Worm (Caenorhabditis elegans) whole organism, L2 larva: ENCODE data around the gene rep-1.

ENCODE experiments used
- C34F6.9 ChIP-seq: fragments of 150-350 bp; optimal IDR thresholded peaks from 2 replicates; lab custom pipeline; 2014; ENCODE audit warnings: missing biosample characterization, missing genetic modification characterization
- F13H6.1 ChIP-seq: sonication (generic microtip); optimal IDR thresholded peaks from 2 replicates; lab custom pipeline; 2016; ENCODE audit warnings: missing genetic modification characterization, missing compliant biosample characterization
- R02D3.7 ChIP-seq: fragments of 150-350 bp; optimal IDR thresholded peaks from 2 replicates; lab custom pipeline; 2014; ENCODE audit warnings: missing biosample characterization, missing genetic modification characterization
- Y55F3AM.14 ChIP-seq: fragments of 200-800 bp; sonication (Bioruptor generic); optimal IDR thresholded peaks from 2 replicates; lab custom pipeline; 2018; ENCODE audit warnings: mild to moderate bottlenecking, missing genetic modification characterization, missing compliant biosample characterization
- ZK546.5 ChIP-seq: sonication (generic microtip); optimal IDR thresholded peaks from 2 replicates; lab custom pipeline; 2017; ENCODE audit warnings: missing biosample characterization, missing genetic modification characterization
- alr-1 ChIP-seq: fragments of 150-350 bp; optimal IDR thresholded peaks from 2 replicates; lab custom pipeline; 2014; ENCODE audit warnings: missing biosample characterization, missing genetic modification characterization
- aly-2 ChIP-seq: fragments of 150-350 bp; optimal IDR thresholded peaks from 2 replicates; lab custom pipeline; 2014; ENCODE audit warnings: missing biosample characterization, missing genetic modification characterization
- blmp-1 ChIP-seq: sonication (generic microtip); optimal IDR thresholded peaks from 2 replicates; lab custom pipeline; 2017; ENCODE audit warnings: missing genetic modification characterization, mild to moderate bottlenecking, missing compliant biosample characterization, antibody characterized with exemption, moderate library complexity; ENCODE audit not compliant: insufficient read depth
- ceh-16 ChIP-seq: fragments of 150-350 bp; optimal IDR thresholded peaks from 2 replicates; lab custom pipeline; 2014; ENCODE audit warnings: missing biosample characterization, missing genetic modification characterization
- ceh-82 ChIP-seq: fragments of 150-350 bp; optimal IDR thresholded peaks from 2 replicates; lab custom pipeline; 2014; ENCODE audit warnings: missing biosample characterization, missing genetic modification characterization
- crh-2 ChIP-seq: sonication (generic microtip); optimal IDR thresholded peaks from 2 replicates; lab custom pipeline; 2017; ENCODE audit warnings: missing biosample characterization, missing genetic modification characterization
- dmd-4 ChIP-seq: sonication (generic microtip); optimal IDR thresholded peaks from 2 replicates; lab custom pipeline; 2017; ENCODE audit warnings: missing biosample characterization, missing genetic modification characterization
- egl-27 ChIP-seq: sonication (generic microtip); optimal IDR thresholded peaks from 3 replicates; lab custom pipeline; 2017; ENCODE audit warnings: missing biosample characterization, missing genetic modification reagents, missing genetic modification characterization
- elt-1 ChIP-seq: fragments of 150-350 bp; optimal IDR thresholded peaks from 2 replicates; lab custom pipeline; 2014; ENCODE audit warnings: missing biosample characterization, missing genetic modification characterization
- elt-3 ChIP-seq: sonication (generic microtip); optimal IDR thresholded peaks from 2 replicates; lab custom pipeline; 2017; ENCODE audit warnings: missing biosample characterization, missing genetic modification characterization
- fos-1 ChIP-seq: fragments of 150-350 bp; optimal IDR thresholded peaks from 2 replicates; lab custom pipeline; 2014; ENCODE audit warnings: missing biosample characterization, missing genetic modification characterization
- gmeb-1 ChIP-seq: fragments of 150-350 bp; optimal IDR thresholded peaks from 2 replicates; lab custom pipeline; 2014; ENCODE audit warnings: missing biosample characterization, missing genetic modification characterization
- lin-11 ChIP-seq: fragments of 150-350 bp; sonication (generic microtip); optimal IDR thresholded peaks from 2 replicates; lab custom pipeline; 2014; ENCODE audit warnings: missing biosample characterization, missing genetic modification characterization, inconsistent platforms, mixed read lengths
- lin-39 ChIP-seq: fragments of 150-350 bp; optimal IDR thresholded peaks from 2 replicates; lab custom pipeline; 2014; ENCODE audit warnings: missing biosample characterization, missing genetic modification reagents, missing genetic modification characterization
- lsy-2 ChIP-seq, 2 experiments: fragments of 150-350 bp in 1 of 2; sonication (generic microtip) in 1 of 2; optimal IDR thresholded peaks; 2 replicates each; lab custom pipeline; 2014 to 2017; ENCODE audit warnings: missing biosample characterization in 2 of 2, missing genetic modification characterization in 2 of 2
- mab-5 ChIP-seq: fragments of 150-350 bp; optimal IDR thresholded peaks from 2 replicates; lab custom pipeline; 2014; ENCODE audit warnings: missing biosample characterization, missing genetic modification characterization
- mdl-1 ChIP-seq, 2 experiments: fragments of 150-350 bp in 1 of 2; sonication (generic microtip) in 1 of 2; optimal IDR thresholded peaks; 2 replicates each; lab custom pipeline; 2017; ENCODE audit warnings: missing biosample characterization in 2 of 2, missing genetic modification characterization in 2 of 2
- nhr-11 ChIP-seq: fragments of 150-350 bp; optimal IDR thresholded peaks from 2 replicates; lab custom pipeline; 2014; ENCODE audit warnings: missing biosample characterization, missing genetic modification characterization
- nhr-12 ChIP-seq: fragments of 150-350 bp; optimal IDR thresholded peaks from 2 replicates; lab custom pipeline; 2014; ENCODE audit warnings: missing biosample characterization, missing genetic modification characterization
- nhr-21 ChIP-seq: fragments of 150-350 bp; optimal IDR thresholded peaks from 2 replicates; lab custom pipeline; 2014; ENCODE audit warnings: missing biosample characterization, missing genetic modification characterization
- nhr-23 ChIP-seq: fragments of 150-350 bp; optimal IDR thresholded peaks from 2 replicates; lab custom pipeline; 2014; ENCODE audit warnings: missing biosample characterization, missing genetic modification reagents, missing genetic modification characterization
- nhr-237 ChIP-seq: fragments of 150-350 bp; optimal IDR thresholded peaks from 2 replicates; lab custom pipeline; 2014; ENCODE audit warnings: missing biosample characterization, missing genetic modification characterization
- nhr-6 ChIP-seq: fragments of 150-350 bp; optimal IDR thresholded peaks from 2 replicates; lab custom pipeline; 2014; ENCODE audit warnings: missing biosample characterization, missing genetic modification characterization
- nhr-77 ChIP-seq: fragments of 150-350 bp; optimal IDR thresholded peaks from 2 replicates; lab custom pipeline; 2014; ENCODE audit warnings: missing biosample characterization, missing genetic modification characterization
- peb-1 ChIP-seq: fragments of 150-350 bp; optimal IDR thresholded peaks from 2 replicates; lab custom pipeline; 2014; ENCODE audit warnings: missing biosample characterization, missing genetic modification characterization
- sem-4 ChIP-seq: fragments of 150-350 bp; optimal IDR thresholded peaks from 2 replicates; lab custom pipeline; 2014; ENCODE audit warnings: missing biosample characterization, missing genetic modification reagents, missing genetic modification characterization
- skn-1 ChIP-seq: sonication (generic microtip); optimal IDR thresholded peaks from 2 replicates; lab custom pipeline; 2017; ENCODE audit warnings: missing biosample characterization, missing genetic modification characterization
- sma-3 ChIP-seq: sonication (generic microtip); optimal IDR thresholded peaks from 2 replicates; lab custom pipeline; 2016; ENCODE audit warnings: missing genetic modification reagents, missing genetic modification characterization, missing compliant biosample characterization
- sma-9 ChIP-seq, 2 experiments: fragments of 150-350 bp in 1 of 2; sonication (generic microtip) in 1 of 2; optimal IDR thresholded peaks; 2 replicates each; lab custom pipeline; 2014 to 2016; ENCODE audit warnings: missing genetic modification characterization in 2 of 2, mild to moderate bottlenecking in 1 of 2, missing biosample characterization in 1 of 2, missing compliant biosample characterization in 1 of 2, missing genetic modification reagents in 1 of 2, moderate library complexity in 1 of 2
- unc-39 ChIP-seq: fragments of 150-350 bp; optimal IDR thresholded peaks from 2 replicates; lab custom pipeline; 2014; ENCODE audit warnings: missing biosample characterization, missing genetic modification characterization
- unc-55 ChIP-seq: fragments of 150-350 bp; sonication (generic microtip); optimal IDR thresholded peaks from 3 replicates; lab custom pipeline; 2014; ENCODE audit warnings: missing biosample characterization, missing genetic modification reagents, missing genetic modification characterization
- unc-62 ChIP-seq: fragments of 150-350 bp; optimal IDR thresholded peaks from 2 replicates; lab custom pipeline; 2014; ENCODE audit warnings: missing biosample characterization, missing genetic modification reagents, missing genetic modification characterization
- zag-1 ChIP-seq: fragments of 150-350 bp; optimal IDR thresholded peaks from 2 replicates; lab custom pipeline; 2014; ENCODE audit warnings: missing biosample characterization, missing genetic modification characterization
- ztf-1 ChIP-seq: fragments of 200-800 bp; sonication (Bioruptor generic); conservative IDR thresholded peaks from 2 replicates; pipeline ENCODE4 v1.3.6; 2022; ENCODE audit warnings: missing genetic modification characterization, missing compliant biosample characterization
- ztf-11 ChIP-seq: sonication (generic microtip); optimal IDR thresholded peaks from 2 replicates; lab custom pipeline; 2017; ENCODE audit warnings: missing biosample characterization, missing genetic modification characterization
- ztf-4 ChIP-seq: fragments of 150-350 bp; optimal IDR thresholded peaks from 2 replicates; lab custom pipeline; 2014; ENCODE audit warnings: missing biosample characterization, missing genetic modification characterization

rep-1 gene

DNA sequence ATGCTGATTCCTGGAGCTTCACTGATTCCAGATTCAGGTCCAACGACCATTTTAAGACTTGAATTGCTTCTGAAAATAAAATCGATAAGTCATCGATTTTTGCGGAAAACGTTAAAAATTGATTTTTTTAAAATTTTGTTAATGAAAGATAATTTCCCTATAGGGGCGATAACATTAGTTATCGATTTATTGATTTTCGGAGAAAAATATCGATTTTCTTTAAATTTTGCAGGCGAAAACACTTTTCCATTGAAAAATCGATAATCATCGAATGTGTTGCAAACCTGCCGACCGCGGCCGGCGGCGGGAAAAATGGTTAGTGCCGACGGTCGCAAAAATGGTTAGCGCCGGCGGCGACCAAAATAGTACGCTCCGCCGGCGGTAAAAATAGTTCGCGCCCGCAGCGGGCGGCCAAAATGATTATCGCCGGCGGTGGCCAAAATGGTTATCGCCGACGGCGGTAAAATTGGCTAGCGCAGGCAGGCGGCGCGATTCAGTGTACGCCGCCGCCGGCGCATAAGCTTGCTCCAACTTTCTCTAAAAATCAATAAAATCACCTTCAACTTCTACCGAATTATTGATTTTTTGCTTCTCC lies 43.0 kb downstream of the rep-1 start:
- no peak for TF ChIP-seq nhr-21 (tag; lab: Kevin White, UChicago)
- TF ChIP-seq fos-1 (tag; lab: Kevin White, UChicago): no peak
- no peak for TF ChIP-seq lin-11 (tag; lab: Kevin White, UChicago)
- TF ChIP-seq egl-27 (tag; lab: Kevin White, UChicago): no peak
- TF ChIP-seq ceh-82 (tag; lab: Kevin White, UChicago): no peak
- no peak for TF ChIP-seq nhr-6
- TF ChIP-seq ceh-16 (tag; lab: Kevin White, UChicago): no peak
- no peak for TF ChIP-seq lin-39 (tag; lab: Kevin White, UChicago)
- no peak for TF ChIP-seq unc-55 (GFP tag; lab: Kevin White, UChicago)
- no peak for TF ChIP-seq mdl-1 (tag; optimal IDR thresholded peaks at IDR 0.05; lab: Kevin White, UChicago)
- no peak for TF ChIP-seq unc-39 (tag; lab: Kevin White, UChicago)
- TF ChIP-seq sem-4 (tag; lab: Kevin White, UChicago): no peak
- no peak for TF ChIP-seq nhr-23
- TF ChIP-seq nhr-12 (tag; lab: Kevin White, UChicago): no peak
- TF ChIP-seq sma-3 (GFP tag; lab: Kevin White, UChicago): no peak
- no peak for TF ChIP-seq blmp-1 (tag; lab: Kevin White, UChicago)
- TF ChIP-seq F13H6.1 (tag; lab: Kevin White, UChicago): no peak
- TF ChIP-seq crh-2 (tag; lab: Kevin White, UChicago): no peak

DNA sequence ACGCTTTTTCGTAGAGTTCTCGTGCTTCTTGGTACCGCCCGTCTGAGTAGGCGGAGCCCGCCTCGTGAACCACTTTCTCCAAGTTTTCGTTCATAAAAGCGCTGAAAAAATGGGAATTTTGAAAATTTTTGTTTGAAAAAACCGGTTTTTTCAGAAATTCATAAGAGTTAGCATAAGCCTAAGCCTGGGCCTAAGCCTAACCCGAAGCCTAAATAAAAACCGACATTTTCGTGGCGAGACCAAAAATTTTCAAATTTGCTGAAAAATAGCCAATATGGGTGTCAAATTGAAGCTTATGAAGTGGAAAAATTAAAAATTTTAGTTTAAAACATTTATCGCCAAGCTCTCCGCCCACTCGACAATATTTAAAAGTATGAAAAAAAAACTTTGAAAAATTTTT lies 43.8 kb downstream of the rep-1 start, which contains the start of gene Y22D7AL.9:
Gene Y22D7AL.9 (minus strand): TSS at position 101 of the 400 bp plus-strand sequence.
- TF ChIP-seq mdl-1 (tag; optimal IDR thresholded peaks at IDR 0.05; lab: Kevin White, UChicago) (no peak), nhr-21 (tag; lab: Kevin White, UChicago) (no peak), blmp-1 (tag; lab: Kevin White, UChicago) (no peak), gmeb-1 (tag; lab: Kevin White, UChicago) (no peak), sma-3 (GFP tag; lab: Kevin White, UChicago) (no peak), skn-1 (tag; lab: Kevin White, UChicago) (no peak), egl-27 (tag; lab: Kevin White, UChicago) (no peak), sma-9 (GFP tag; optimal IDR thresholded peaks at IDR 0.05; lab: Kevin White, UChicago) (no peak), sma-9 (tag; optimal IDR thresholded peaks at IDR 0.05; lab: Kevin White, UChicago) (no peak), ztf-1 (GFP tag; lab: Robert Waterston, UW) (no peak), zag-1 (no peak), ceh-82 (tag; lab: Kevin White, UChicago) (no peak), ZK546.5 (tag; lab: Kevin White, UChicago) (no peak), unc-62 (GFP tag; lab: Kevin White, UChicago) (no peak), ztf-11 (no peak), fos-1 (tag; lab: Kevin White, UChicago) (no peak), nhr-11 (no peak)

DNA sequence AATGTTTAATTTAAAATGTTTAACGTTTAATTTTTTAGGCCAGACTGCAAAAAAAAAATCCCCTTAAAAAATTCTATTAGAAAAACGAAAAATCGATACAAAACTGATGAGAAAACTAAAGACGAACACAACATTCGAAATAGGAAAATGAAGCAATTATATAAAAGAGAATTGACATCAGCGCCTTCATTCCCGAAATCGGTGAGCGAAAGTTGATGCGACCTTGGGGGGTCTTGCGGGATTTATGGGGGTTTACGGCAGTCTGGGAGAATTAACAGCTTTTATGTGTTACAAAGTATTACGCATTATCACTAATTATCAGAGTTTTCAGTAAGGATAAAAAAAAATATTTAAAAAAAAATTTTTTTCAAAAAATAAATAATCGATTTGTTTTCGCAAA lies 44.3 kb downstream of the rep-1 start:
- TF ChIP-seq aly-2: no peak
- TF ChIP-seq blmp-1 (tag; lab: Kevin White, UChicago): peak; percentile 35
- TF ChIP-seq peb-1 (tag; lab: Kevin White, UChicago): no peak
- no peak for TF ChIP-seq ztf-1 (GFP tag; lab: Robert Waterston, UW)

DNA sequence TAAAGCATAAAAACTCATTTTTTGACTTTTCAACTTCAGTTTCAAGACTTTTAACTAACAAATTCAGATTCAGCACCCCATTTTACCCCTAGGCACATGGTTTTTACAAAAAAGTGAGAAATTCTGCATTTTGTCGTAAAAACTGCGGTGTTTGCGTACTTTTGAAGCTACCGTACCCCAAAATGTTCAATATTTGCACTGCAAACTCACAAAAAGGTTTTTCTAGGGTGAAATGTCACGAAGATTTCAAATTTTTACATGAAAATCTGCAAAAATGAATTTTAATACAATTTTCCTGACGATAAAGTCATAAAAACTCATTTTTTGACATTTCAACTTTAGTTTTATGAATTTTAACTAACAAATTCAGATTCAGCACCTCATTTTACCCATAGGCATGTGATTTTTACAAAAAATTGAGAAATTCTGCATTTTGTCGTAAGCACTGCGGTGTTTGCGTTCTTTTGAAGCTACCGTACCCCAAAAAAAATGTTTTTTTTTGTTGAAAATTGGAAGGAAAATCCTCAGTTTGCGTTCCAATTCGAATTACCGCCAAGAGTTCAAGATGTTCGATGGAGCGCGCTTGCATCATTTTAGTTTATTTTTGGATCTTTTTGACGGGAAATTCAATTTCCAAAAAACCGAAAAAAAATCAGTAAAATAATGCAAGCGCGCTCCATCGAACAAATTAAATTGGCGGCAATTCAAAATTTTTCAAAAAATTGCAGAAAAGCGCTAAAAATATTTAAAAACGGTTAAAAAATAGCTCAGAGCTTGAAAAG lies 46.3 kb downstream of the rep-1 start:
- TF ChIP-seq ceh-16 (tag; lab: Kevin White, UChicago) (no peak), nhr-11 (no peak), dmd-4 (tag; lab: Kevin White, UChicago) (no peak), R02D3.7 (tag; lab: Kevin White, UChicago) (no peak), nhr-77 (no peak), gmeb-1 (tag; lab: Kevin White, UChicago) (peak; percentile 47), elt-1 (no peak), zag-1 (no peak), lsy-2 (tag; optimal IDR thresholded peaks at IDR 0.05; lab: Kevin White, UChicago) (peak; percentile 52 to 86), blmp-1 (tag; lab: Kevin White, UChicago) (no peak), unc-39 (tag; lab: Kevin White, UChicago) (no peak), ztf-11 (no peak), mab-5 (tag; lab: Kevin White, UChicago) (no peak), crh-2 (tag; lab: Kevin White, UChicago) (no peak), C34F6.9 (tag; lab: Kevin White, UChicago) (peak; percentile 18), fos-1 (tag; lab: Kevin White, UChicago) (no peak), F13H6.1 (tag; lab: Kevin White, UChicago) (peak; percentile 20), sem-4 (tag; lab: Kevin White, UChicago) (no peak), ztf-1 (GFP tag; lab: Robert Waterston, UW) (no peak), nhr-6 (no peak), ztf-4 (tag; lab: Kevin White, UChicago) (peak; percentile 82), skn-1 (tag; lab: Kevin White, UChicago) (no peak), sma-9 (GFP tag; optimal IDR thresholded peaks at IDR 0.05; lab: Kevin White, UChicago) (no peak), sma-9 (tag; optimal IDR thresholded peaks at IDR 0.05; lab: Kevin White, UChicago) (no peak), mdl-1 (tag; optimal IDR thresholded peaks at IDR 0.05; lab: Kevin White, UChicago) (no peak), unc-55 (GFP tag; lab: Kevin White, UChicago) (no peak), alr-1 (tag; lab: Kevin White, UChicago) (no peak), Y55F3AM.14 (GFP tag; lab: Kevin White, UChicago) (peak; percentile 49), elt-3 (tag; lab: Kevin White, UChicago) (no peak), nhr-237 (tag; lab: Kevin White, UChicago) (no peak)
